Fruit fly (Drosophila melanogaster) whole organism, embryonic: ENCODE data around the gene CG12947.

Source experiments
- Abd-B ChIP-seq: fragments of 200-800 bp; sonication (Bioruptor generic); optimal IDR thresholded peaks from 2 replicates; lab custom pipeline; 2018; ENCODE audit warnings: missing biosample characterization, mild to moderate bottlenecking, missing genetic modification characterization, moderate library complexity
- Awh ChIP-seq: fragments of 200-800 bp; sonication (Bioruptor generic); IDR thresholded peaks from 2 replicates; pipeline ENCODE4, ENCODE4 v1.3.6; 2022; ENCODE audit warnings: missing biosample characterization, missing genetic modification characterization
- CG10366 ChIP-seq: fragments of 200-800 bp; sonication (Bioruptor generic); IDR thresholded peaks from 2 replicates; pipeline ENCODE4 v1.3.6; 2022; ENCODE audit warnings: missing biosample characterization, missing genetic modification characterization
- CG10543 ChIP-seq: fragments of 200-800 bp; sonication (Bioruptor generic); optimal IDR thresholded peaks from 3 replicates; lab custom pipeline; 2017; ENCODE audit warnings: missing biosample characterization, mild to moderate bottlenecking, missing genetic modification characterization, moderate library complexity
- CG11695 ChIP-seq: fragments of 200-800 bp; sonication (Bioruptor generic); IDR thresholded peaks from 3 replicates; pipeline ENCODE4 v1.3.6; 2022; ENCODE audit warnings: missing biosample characterization, missing genetic modification characterization
- CG12071 ChIP-seq: fragments of 200-800 bp; sonication (Bioruptor generic); optimal IDR thresholded peaks from 3 replicates; lab custom pipeline; 2018; ENCODE audit warnings: missing biosample characterization, mild to moderate bottlenecking, missing genetic modification characterization
- CG12155 ChIP-seq: fragments of 200-800 bp; sonication (Bioruptor generic); optimal IDR thresholded peaks from 3 replicates; lab custom pipeline; 2016; ENCODE audit warnings: missing biosample characterization, missing genetic modification characterization
- CG12391 ChIP-seq: fragments of 200-800 bp; sonication (Bioruptor generic); optimal IDR thresholded peaks from 3 replicates; lab custom pipeline; 2018; ENCODE audit warnings: missing biosample characterization, mild to moderate bottlenecking, missing genetic modification characterization, moderate library complexity
- CG12744 ChIP-seq: fragments of 200-800 bp; sonication (Bioruptor generic); optimal IDR thresholded peaks from 2 replicates; lab custom pipeline; 2016; ENCODE audit warnings: missing biosample characterization, missing genetic modification characterization
- CG13424 ChIP-seq: fragments of 200-800 bp; sonication (Bioruptor generic); optimal IDR thresholded peaks from 2 replicates; lab custom pipeline; 2019; ENCODE audit warnings: missing biosample characterization, mild to moderate bottlenecking, missing genetic modification characterization, moderate library complexity
- CG14710 ChIP-seq: fragments of 200-800 bp; sonication (Bioruptor generic); optimal IDR thresholded peaks from 3 replicates; lab custom pipeline; 2019; ENCODE audit warnings: missing biosample characterization, mild to moderate bottlenecking, missing genetic modification characterization, moderate library complexity
- CG14860 ChIP-seq: fragments of 200-800 bp; sonication (Bioruptor generic); IDR thresholded peaks from 3 replicates; pipeline ENCODE4 v1.3.6; 2022; ENCODE audit warnings: missing biosample characterization, missing genetic modification characterization; ENCODE audit not compliant: partially characterized antibody
- CG1602 ChIP-seq: fragments of 200-800 bp; sonication (Bioruptor generic); optimal IDR thresholded peaks from 3 replicates; lab custom pipeline; 2016; ENCODE audit warnings: missing biosample characterization, missing genetic modification characterization
- CG1603 ChIP-seq: fragments of 200-800 bp; sonication (Bioruptor generic); optimal IDR thresholded peaks from 2 replicates; lab custom pipeline; 2019; ENCODE audit warnings: missing biosample characterization, mild to moderate bottlenecking, missing genetic modification characterization, moderate library complexity
- CG16815 ChIP-seq: fragments of 200-800 bp; sonication (Bioruptor generic); optimal IDR thresholded peaks from 3 replicates; lab custom pipeline; 2017; ENCODE audit warnings: missing biosample characterization, mild to moderate bottlenecking, missing genetic modification characterization
- CG17829 ChIP-seq: fragments of 200-800 bp; optimal IDR thresholded peaks from 2 replicates; lab custom pipeline; 2019; ENCODE audit warnings: missing biosample characterization, mild to moderate bottlenecking, missing genetic modification characterization, moderate library complexity
- CG17912 ChIP-seq: fragments of 200-800 bp; sonication (Bioruptor generic); optimal IDR thresholded peaks from 2 replicates; lab custom pipeline; 2018; ENCODE audit warnings: missing biosample characterization, mild to moderate bottlenecking, missing genetic modification characterization
- CG2678 ChIP-seq: fragments of 200-800 bp; sonication (Bioruptor generic); optimal IDR thresholded peaks from 3 replicates; lab custom pipeline; 2019; ENCODE audit warnings: missing biosample characterization, mild to moderate bottlenecking, missing genetic modification characterization, moderate library complexity
- CG30431 ChIP-seq: fragments of 200-800 bp; sonication (Bioruptor generic); optimal IDR thresholded peaks from 2 replicates; lab custom pipeline; 2017; ENCODE audit warnings: missing biosample characterization, missing genetic modification characterization
- CG3281 ChIP-seq: fragments of 200-800 bp; sonication (Bioruptor generic); optimal IDR thresholded peaks from 3 replicates; lab custom pipeline; 2017; ENCODE audit warnings: missing biosample characterization, mild to moderate bottlenecking, missing genetic modification characterization
- CG34224 ChIP-seq: fragments of 200-800 bp; sonication (Bioruptor generic); IDR thresholded peaks from 3 replicates; pipeline ENCODE4 v1.3.6; 2022; ENCODE audit warnings: missing biosample characterization, missing genetic modification characterization; ENCODE audit not compliant: partially characterized antibody
- CG3995 ChIP-seq: fragments of 200-800 bp; sonication (Bioruptor generic); optimal IDR thresholded peaks from 3 replicates; lab custom pipeline; 2016; ENCODE audit warnings: missing biosample characterization, missing genetic modification characterization
- CG4424 ChIP-seq: fragments of 200-800 bp; sonication (Bioruptor generic); optimal IDR thresholded peaks from 3 replicates; lab custom pipeline; 2016; ENCODE audit warnings: missing biosample characterization, missing genetic modification characterization
- CG6689 ChIP-seq: fragments of 200-800 bp; sonication (Bioruptor generic); IDR thresholded peaks from 2 replicates; pipeline ENCODE4 v1.3.6; 2022; ENCODE audit warnings: missing biosample characterization, missing genetic modification characterization
- CG8478 ChIP-seq: fragments of >200 bp; optimal IDR thresholded peaks from 2 replicates; lab custom pipeline; 2018
- CG9797 ChIP-seq: fragments of 200-800 bp; sonication (Bioruptor generic); optimal IDR thresholded peaks from 3 replicates; lab custom pipeline; 2018; ENCODE audit warnings: missing biosample characterization, mild to moderate bottlenecking, missing genetic modification characterization
- Dad ChIP-seq: fragments of 200-800 bp; sonication (Bioruptor generic); optimal IDR thresholded peaks from 3 replicates; lab custom pipeline; 2016; ENCODE audit warnings: missing biosample characterization, missing genetic modification characterization
- Dip3 ChIP-seq: fragments of 200-800 bp; sonication (Bioruptor generic); optimal IDR thresholded peaks from 3 replicates; lab custom pipeline; 2016; ENCODE audit warnings: missing biosample characterization, missing genetic modification characterization
- Dp ChIP-seq: fragments of 200-800 bp; sonication (Bioruptor generic); optimal IDR thresholded peaks from 2 replicates; lab custom pipeline; 2018; ENCODE audit warnings: missing biosample characterization, mild to moderate bottlenecking, missing genetic modification characterization, moderate library complexity
- Dref ChIP-seq: fragments of 200-800 bp; sonication (Bioruptor generic); IDR thresholded peaks from 2 replicates; pipeline ENCODE4 v1.3.6; 2022; ENCODE audit warnings: missing biosample characterization, missing genetic modification characterization
- Ets65A ChIP-seq: fragments of 200-800 bp; sonication (Bioruptor generic); peaks from one replicate; lab custom pipeline; 2016; ENCODE audit warnings: missing biosample characterization, missing genetic modification characterization
- H2.0 ChIP-seq: fragments of 200-800 bp; sonication (Bioruptor generic); IDR thresholded peaks from 2 replicates; pipeline ENCODE4 v1.3.6; 2022; ENCODE audit warnings: missing biosample characterization, missing genetic modification characterization
- HmgD ChIP-seq: fragments of 200-800 bp; sonication (Bioruptor generic); optimal IDR thresholded peaks from 3 replicates; lab custom pipeline; 2016; ENCODE audit warnings: missing biosample characterization, missing genetic modification characterization
- Hr51 ChIP-seq, 2 experiments: fragments of 200-800 bp; sonication (Bioruptor generic); optimal IDR thresholded peaks; 2 replicates in 1 of 2; 3 replicates in 1 of 2; lab custom pipeline; 2016 to 2018; ENCODE audit warnings: missing biosample characterization in 2 of 2, missing genetic modification characterization in 2 of 2, mild to moderate bottlenecking in 1 of 2, moderate library complexity in 1 of 2
- Hsf ChIP-seq: fragments of 200-800 bp; sonication (Bioruptor generic); optimal IDR thresholded peaks from 3 replicates; lab custom pipeline; 2016; ENCODE audit warnings: missing biosample characterization, missing genetic modification characterization
- Lpt ChIP-seq: fragments of >200 bp; optimal IDR thresholded peaks from 2 replicates; lab custom pipeline; 2018; ENCODE audit warnings: missing biosample characterization, missing genetic modification characterization
- Mrtf ChIP-seq: fragments of 200-800 bp; sonication (Bioruptor generic); IDR thresholded peaks from 3 replicates; pipeline ENCODE4 v1.3.6; 2022; ENCODE audit warnings: missing biosample characterization, missing genetic modification characterization
- Ptx1 ChIP-seq: fragments of 200-800 bp; sonication (Bioruptor generic); IDR thresholded peaks from 2 replicates; pipeline ENCODE4 v1.3.6; 2022; ENCODE audit warnings: missing biosample characterization, missing genetic modification characterization
- Sry-δ ChIP-seq: fragments of 200-800 bp; sonication (Bioruptor generic); optimal IDR thresholded peaks from 2 replicates; lab custom pipeline; 2016; ENCODE audit warnings: missing biosample characterization, missing genetic modification characterization
- Ssrp ChIP-seq: fragments of 200-800 bp; sonication (Bioruptor generic); optimal IDR thresholded peaks from 2 replicates; lab custom pipeline; 2018; ENCODE audit warnings: missing biosample characterization, mild to moderate bottlenecking, missing genetic modification characterization, moderate library complexity
- Taf1 ChIP-seq: fragments of 200-800 bp; sonication (Bioruptor generic); IDR thresholded peaks from 2 replicates; pipeline ENCODE4 v1.3.6; 2022; ENCODE audit warnings: missing biosample characterization, missing genetic modification characterization
- bigmax ChIP-seq: fragments of 200-800 bp; sonication (Bioruptor generic); optimal IDR thresholded peaks from 2 replicates; lab custom pipeline; 2018; ENCODE audit warnings: missing biosample characterization, mild to moderate bottlenecking, missing genetic modification characterization
- crol ChIP-seq: fragments of 200-800 bp; sonication (Bioruptor generic); IDR thresholded peaks from 2 replicates; pipeline ENCODE4 v1.3.6; 2022; ENCODE audit warnings: missing biosample characterization, missing genetic modification characterization
- fd3F ChIP-seq: fragments of 200-800 bp; sonication (Bioruptor generic); optimal IDR thresholded peaks from 2 replicates; lab custom pipeline; 2018; ENCODE audit warnings: missing biosample characterization, mild to moderate bottlenecking, missing genetic modification characterization, moderate library complexity
- ind ChIP-seq: fragments of 200-800 bp; sonication (Bioruptor generic); optimal IDR thresholded peaks from 3 replicates; lab custom pipeline; 2016; ENCODE audit warnings: missing biosample characterization, missing genetic modification characterization
- knrl ChIP-seq: fragments of 200-800 bp; sonication (Bioruptor generic); IDR thresholded peaks from 3 replicates; pipeline ENCODE4 v1.3.6; 2022; ENCODE audit warnings: missing biosample characterization, missing genetic modification characterization; ENCODE audit not compliant: partially characterized antibody
- otp ChIP-seq: fragments of 200-800 bp; sonication (Bioruptor generic); IDR thresholded peaks from 3 replicates; pipeline ENCODE4, ENCODE4 v1.3.6; 2022; ENCODE audit warnings: missing biosample characterization, missing genetic modification characterization
- trem ChIP-seq: fragments of 200-800 bp; optimal IDR thresholded peaks from 3 replicates; lab custom pipeline; 2019; ENCODE audit warnings: missing biosample characterization, mild to moderate bottlenecking, missing genetic modification characterization, moderate library complexity
- trh ChIP-seq: fragments of 200-800 bp; sonication (Bioruptor generic); optimal IDR thresholded peaks from 2 replicates; lab custom pipeline; 2016; ENCODE audit warnings: missing biosample characterization, missing genetic modification characterization
- vvl ChIP-seq: fragments of 200-800 bp; sonication (Bioruptor generic); IDR thresholded peaks from 2 replicates; pipeline ENCODE4 v1.3.6; 2022; ENCODE audit warnings: missing biosample characterization, missing genetic modification characterization

CG12947 gene

DNA sequence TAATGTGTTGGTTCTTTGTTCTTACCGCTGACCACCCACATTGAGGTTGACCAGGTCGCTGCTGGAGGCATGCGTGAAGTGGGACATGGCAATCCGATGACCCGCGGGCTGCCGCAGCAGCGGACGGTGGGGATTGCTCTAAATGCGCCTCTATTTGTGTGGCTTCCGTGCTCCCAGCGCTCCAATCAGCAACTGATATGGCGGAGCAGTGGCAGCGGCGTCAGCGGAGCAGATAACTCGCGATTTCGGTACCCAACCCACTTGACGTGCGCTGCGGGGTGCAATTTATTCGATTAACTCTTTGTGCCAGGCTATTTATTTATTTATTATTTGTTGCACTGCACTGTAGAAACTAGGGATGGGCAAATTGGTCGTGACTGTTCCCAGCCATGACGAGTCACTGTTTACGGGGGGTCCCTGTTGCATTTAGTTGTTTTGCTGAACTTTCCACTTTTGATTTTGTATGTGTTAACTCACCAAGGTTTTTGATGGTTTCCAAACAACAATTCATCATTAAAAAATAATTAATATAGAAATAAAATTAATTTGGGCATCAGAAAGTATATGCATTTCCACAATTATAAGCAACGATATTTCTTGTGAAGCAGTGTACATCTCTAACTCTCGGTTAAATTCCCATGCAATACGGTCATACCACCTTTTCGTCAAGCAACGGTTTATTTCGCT lies 20.9 kb downstream of the CG12947 start, which contains the start of the genes CG9467 and CG8526 (continued):
- peak; percentile 23; the same call in 1 of the 3 replicates for TF ChIP-seq CG11695 (GFP tag; lab: Robert Waterston, UW)
- TF ChIP-seq CG4424 (GFP tag; lab: Kevin White, UChicago): peak; percentile 76
- TF ChIP-seq CG10543 (GFP tag; lab: Kevin White, UChicago): peak; percentile 77
- TF ChIP-seq CG1603: no peak
- no peak for TF ChIP-seq CG8478 (lab: Kevin White, UChicago)
- TF ChIP-seq CG9797 (GFP tag; lab: Kevin White, UChicago): peak; percentile 85
- peak; percentile 29 for TF ChIP-seq trh
- TF ChIP-seq vvl (GFP tag; lab: Robert Waterston, UW): peak; percentile 65; the same call in 1 of the 2 replicates
- peak; percentile 61 for TF ChIP-seq CG1602
- TF ChIP-seq Ptx1 (GFP tag; lab: Robert Waterston, UW): peak; percentile 67; the same call in 1 of the 2 replicates
- TF ChIP-seq Dip3 (GFP tag; lab: Kevin White, UChicago): peak; percentile 15
- no peak for TF ChIP-seq CG17912
- no peak for TF ChIP-seq bigmax (GFP tag; lab: Kevin White, UChicago)
- TF ChIP-seq CG3281 (GFP tag; lab: Kevin White, UChicago): peak; percentile 59
- TF ChIP-seq CG30431 (GFP tag; lab: Kevin White, UChicago): no peak
- TF ChIP-seq CG2678: no peak
- TF ChIP-seq Mrtf (GFP tag; lab: Robert Waterston, UW): 0 out of 3 replicates have a peak, but pooled peaks have one; percentile 9
- TF ChIP-seq CG17829 (tag; lab: Kevin White, UChicago): peak; percentile 78
- TF ChIP-seq trem (tag; lab: Kevin White, UChicago): peak; percentile 79
- TF ChIP-seq Hr51 (GFP tag; optimal IDR thresholded peaks at IDR 0.05; lab: Kevin White, UChicago): no peak
- TF ChIP-seq CG3995 (GFP tag; lab: Kevin White, UChicago): peak; percentile 99
- TF ChIP-seq CG16815 (GFP tag; lab: Kevin White, UChicago): peak; percentile 60
- peak; percentile 93 for TF ChIP-seq Ets65A (GFP tag; lab: Kevin White, UChicago)
- TF ChIP-seq CG13424 (tag; lab: Kevin White, UChicago): peak; percentile 82
- TF ChIP-seq HmgD (GFP tag; lab: Kevin White, UChicago): no peak
- TF ChIP-seq CG14860 (GFP tag; lab: Robert Waterston, UW): peak; percentile 72
- peak; percentile 87 for TF ChIP-seq Abd-B
- peak; percentile 58 for TF ChIP-seq fd3F (GFP tag; lab: Kevin White, UChicago)
- TF ChIP-seq CG12155 (GFP tag; lab: Kevin White, UChicago): peak; percentile 59
- TF ChIP-seq Awh: no peak
- TF ChIP-seq Dref (GFP tag; lab: Robert Waterston, UW): peak; percentile 34; the same call in 1 of the 2 replicates
- TF ChIP-seq CG12071 (GFP tag; lab: Kevin White, UChicago): no peak
- peak; percentile 82 for TF ChIP-seq CG12391 (tag; lab: Kevin White, UChicago)
- peak; percentile 77 for TF ChIP-seq Dp (GFP tag; lab: Kevin White, UChicago)
- no peak for TF ChIP-seq CG12744
- peak; percentile 69 for TF ChIP-seq Ssrp (tag; lab: Kevin White, UChicago)
- peak; percentile 24; the same call in 1 of the 2 replicates for TF ChIP-seq crol
- 0 out of 3 replicates have a peak, but pooled peaks have one; percentile 26 for TF ChIP-seq otp (GFP tag; lab: Robert Waterston, UW)
- peak; percentile 90 for TF ChIP-seq CG14710 (tag; lab: Kevin White, UChicago)
- peak; percentile 89 for TF ChIP-seq knrl (GFP tag; lab: Robert Waterston, UW)
- peak; percentile 21; the same call in 1 of the 2 replicates for TF ChIP-seq Taf1 (GFP tag; lab: Robert Waterston, UW)
- TF ChIP-seq CG34224: peak; percentile 71
- TF ChIP-seq CG10366: peak; percentile 54; the same call in 1 of the 2 replicates
- TF ChIP-seq ind (GFP tag; lab: Kevin White, UChicago): peak; percentile 79
- peak; percentile 39; the same call in 1 of the 2 replicates for TF ChIP-seq CG6689 (GFP tag; lab: Robert Waterston, UW)
- TF ChIP-seq Dad (GFP tag; lab: Kevin White, UChicago): no peak
- no peak for TF ChIP-seq Lpt
- peak; percentile 88 for TF ChIP-seq Sry-δ (GFP tag; lab: Kevin White, UChicago)
- peak; percentile 50 for TF ChIP-seq H2.0
- TF ChIP-seq Hsf (GFP tag; lab: Kevin White, UChicago): peak; percentile 60
